Worm (Caenorhabditis elegans): ENCODE measurements around the gene mltn-10.

mltn-10 gene

ce11 chrII:14599284-14599862 lies 23.5 kb upstream of the mltn-10 start:
- TF ChIP-seq dao-5 (tag; optimal IDR thresholded peaks at IDR 0.05), result no peak
- TF ChIP-seq him-1 (tag; optimal IDR thresholded peaks at IDR 0.05), result no peak
- no peak for TF ChIP-seq W03F9.2 (tag; optimal IDR thresholded peaks at IDR 0.05)

DNA sequence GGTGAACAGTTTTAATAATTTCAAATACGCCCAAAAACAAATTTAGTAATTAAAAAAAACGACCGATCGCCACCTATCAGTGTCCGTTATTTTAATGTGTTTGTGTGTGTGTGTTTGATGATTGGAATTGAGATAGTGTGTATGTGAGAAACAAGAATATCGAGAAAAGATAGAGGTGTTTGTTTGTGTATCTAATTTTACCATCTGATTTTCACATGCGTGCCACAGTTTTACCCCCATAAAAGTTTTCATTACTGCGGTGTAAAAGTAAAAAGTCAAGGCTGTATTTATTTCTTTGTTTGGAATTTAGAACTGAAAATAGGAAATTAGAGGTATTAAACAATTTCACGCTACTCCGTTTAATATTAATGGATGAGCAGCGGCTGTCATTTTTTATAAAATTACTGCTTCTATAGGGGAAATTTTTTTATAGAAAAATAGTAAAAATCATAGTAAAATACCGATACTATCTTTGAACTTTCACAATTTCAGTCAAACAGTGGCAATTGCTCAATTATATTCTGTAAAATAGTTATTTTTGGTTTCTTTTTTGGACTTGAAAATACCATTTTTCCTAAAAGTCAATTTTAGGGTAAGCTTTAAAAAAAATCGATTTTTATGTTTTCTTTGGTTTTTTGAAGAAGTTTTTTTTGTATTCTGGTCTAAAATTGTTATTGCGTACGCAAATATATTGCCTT lies 22.8 kb upstream of the mltn-10 start:
- TF ChIP-seq W03F9.2 (tag; optimal IDR thresholded peaks at IDR 0.05) (no peak), him-1 (tag; optimal IDR thresholded peaks at IDR 0.05) (no peak), dao-5 (tag; optimal IDR thresholded peaks at IDR 0.05) (no peak)

DNA sequence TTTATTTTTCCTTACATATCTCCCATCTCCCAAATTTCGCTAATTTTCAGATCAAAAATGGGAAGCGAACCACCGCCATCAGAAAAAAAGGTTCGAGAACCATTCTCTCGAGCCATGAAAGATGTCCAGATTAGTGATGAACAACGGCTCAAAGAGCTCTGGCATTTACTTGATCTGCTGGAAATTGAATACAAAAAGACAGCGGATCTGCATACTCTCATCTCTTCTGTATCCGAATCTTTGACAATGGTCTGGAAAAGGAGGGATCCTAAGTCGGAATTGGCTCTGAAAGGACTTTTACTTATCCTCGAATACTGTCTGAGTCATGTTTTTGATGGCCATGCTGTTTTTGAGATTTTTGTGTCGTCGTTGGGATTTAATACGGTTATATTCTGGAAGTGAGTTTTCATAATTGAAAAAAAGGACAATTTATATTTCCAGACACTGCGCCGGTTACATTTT lies 22.0 kb upstream of the mltn-10 start, which contains the start of gene tps-2:
Gene tps-2, plus strand, starts transcription at position 51 of the 462 bp plus-strand sequence.
- TF ChIP-seq dao-5 (tag; optimal IDR thresholded peaks at IDR 0.05), result no peak
- TF ChIP-seq him-1 (tag; optimal IDR thresholded peaks at IDR 0.05), result no peak
- TF ChIP-seq W03F9.2 (tag; optimal IDR thresholded peaks at IDR 0.05), result no peak

- TF ChIP-seq dao-5 (tag; optimal IDR thresholded peaks at IDR 0.05) (no peak), W03F9.2 (tag; optimal IDR thresholded peaks at IDR 0.05) (no peak), him-1 (tag; optimal IDR thresholded peaks at IDR 0.05) (no peak)
These were observed 20.1 kb upstream of the mltn-10 start for ce11 chrII:14602735-14603134.

DNA sequence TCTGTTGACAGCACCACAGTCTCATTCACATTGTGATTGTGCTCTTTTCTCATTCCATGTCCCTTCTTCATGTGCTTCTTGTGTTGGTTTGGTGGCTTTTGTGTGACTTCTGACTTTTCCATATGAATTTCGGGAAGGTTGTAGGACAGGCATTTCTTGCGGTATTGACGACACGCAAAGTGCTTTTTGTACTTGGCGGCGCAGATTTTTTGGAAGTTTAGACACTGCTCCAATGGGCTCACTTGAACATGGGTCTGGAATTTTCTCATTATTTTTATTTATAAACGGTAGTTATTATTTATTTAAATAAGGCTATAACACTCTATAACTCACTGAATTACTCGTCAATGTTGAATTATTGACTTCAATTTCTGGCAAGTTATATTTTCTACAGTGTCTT lies 18.6 kb upstream of the mltn-10 start:
- no peak for TF ChIP-seq him-1 (tag; optimal IDR thresholded peaks at IDR 0.05)
- no peak for TF ChIP-seq dao-5 (tag; optimal IDR thresholded peaks at IDR 0.05)
- no peak for TF ChIP-seq W03F9.2 (tag; optimal IDR thresholded peaks at IDR 0.05)

DNA sequence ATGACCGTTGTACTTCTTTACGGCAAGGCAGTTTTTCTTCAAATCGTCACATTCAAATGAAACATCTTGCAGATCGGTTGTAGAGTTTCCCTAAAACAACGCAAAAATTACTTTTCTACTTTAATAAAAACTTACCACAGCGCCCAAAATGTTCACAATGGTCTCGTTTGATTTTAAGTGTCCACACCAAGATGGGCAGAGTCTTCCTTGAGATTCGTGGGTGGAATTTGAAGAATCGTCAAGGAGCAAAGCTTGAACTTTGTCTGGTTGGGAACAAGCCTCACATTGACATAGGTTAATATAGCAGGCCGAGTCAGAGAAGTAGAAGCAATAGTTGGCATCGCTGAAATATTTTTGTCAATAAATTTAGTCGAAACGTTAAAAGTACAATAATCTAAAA lies 17.8 kb upstream of the mltn-10 start:
- TF ChIP-seq dao-5 (tag; optimal IDR thresholded peaks at IDR 0.05) (no peak), him-1 (tag; optimal IDR thresholded peaks at IDR 0.05) (no peak), W03F9.2 (tag; optimal IDR thresholded peaks at IDR 0.05) (no peak)

ce11 chrII:14605479-14605878 lies 17.4 kb upstream of the mltn-10 start, which contains the start of gene F19H8.2:
TSS of gene F19H8.2 (minus strand) at chrII:14605869.
- no peak for TF ChIP-seq W03F9.2 (tag; optimal IDR thresholded peaks at IDR 0.05)
- TF ChIP-seq dao-5 (tag; optimal IDR thresholded peaks at IDR 0.05), result no peak
- TF ChIP-seq him-1 (tag; optimal IDR thresholded peaks at IDR 0.05), result no peak

ce11 chrII:14606172-14606571 lies 16.7 kb upstream of the mltn-10 start, which contains the start of gene arl-3:
TSS of gene arl-3 (plus strand) at chrII:14606472.
- TF ChIP-seq dao-5 (tag; optimal IDR thresholded peaks at IDR 0.05), result no peak
- TF ChIP-seq W03F9.2 (tag; optimal IDR thresholded peaks at IDR 0.05), result no peak
- no peak for TF ChIP-seq him-1 (tag; optimal IDR thresholded peaks at IDR 0.05)

DNA sequence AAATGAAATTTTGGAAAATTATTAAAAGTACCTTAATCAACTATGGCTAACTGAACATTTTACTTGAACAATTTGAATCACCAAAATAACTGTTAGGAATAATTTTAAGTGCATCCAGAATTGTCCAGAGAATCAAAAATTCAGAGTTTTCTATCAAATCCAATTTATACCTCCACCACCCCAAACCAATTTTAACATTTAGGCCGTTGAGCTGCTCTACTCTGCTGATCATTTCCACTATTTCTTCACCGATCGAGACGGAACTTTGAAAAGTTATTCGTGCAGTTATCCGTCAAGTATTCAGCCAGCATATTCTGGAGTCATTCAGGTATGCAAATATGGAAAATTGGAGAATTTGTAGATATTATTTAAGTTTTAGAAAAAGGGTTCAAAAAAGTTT lies 14.3 kb upstream of the mltn-10 start:
- no peak for TF ChIP-seq W03F9.2 (tag; optimal IDR thresholded peaks at IDR 0.05)
- no peak for TF ChIP-seq him-1 (tag; optimal IDR thresholded peaks at IDR 0.05)
- TF ChIP-seq dao-5 (tag; optimal IDR thresholded peaks at IDR 0.05), result no peak

DNA sequence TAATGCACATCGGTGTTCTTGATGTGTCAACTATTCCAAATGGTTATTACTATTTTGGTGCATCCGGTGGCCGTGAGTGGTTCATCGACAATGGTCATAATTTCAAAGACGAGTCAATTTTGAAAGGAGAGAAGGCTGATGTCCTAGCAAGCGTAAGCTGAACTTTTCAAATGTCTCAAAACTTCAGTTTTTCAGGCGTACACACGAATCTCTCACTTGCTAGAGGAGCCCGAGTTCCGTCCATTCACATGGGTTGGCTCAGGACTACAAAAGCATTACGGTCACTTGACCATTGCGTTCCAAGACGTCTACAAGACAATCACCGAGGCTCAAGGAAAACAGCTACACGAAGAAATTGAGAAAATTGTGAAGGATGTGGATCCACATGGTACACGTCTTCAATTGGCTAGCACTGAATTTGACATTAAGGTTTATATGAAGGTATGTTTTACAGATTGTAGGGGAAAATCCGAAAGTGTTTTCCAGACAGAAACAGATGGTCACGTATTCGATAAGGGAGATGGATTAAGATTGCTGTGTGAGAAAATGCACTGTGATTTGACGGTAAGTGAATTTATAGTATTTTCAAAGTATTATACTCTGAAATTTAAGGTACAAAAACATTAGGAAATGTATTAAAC lies 13.4 kb upstream of the mltn-10 start:
- TF ChIP-seq W03F9.2 (tag; optimal IDR thresholded peaks at IDR 0.05) (no peak), him-1 (tag; optimal IDR thresholded peaks at IDR 0.05) (no peak), dao-5 (tag; optimal IDR thresholded peaks at IDR 0.05) (no peak)

- TF ChIP-seq dao-5 (tag; optimal IDR thresholded peaks at IDR 0.05) (no peak), W03F9.2 (tag; optimal IDR thresholded peaks at IDR 0.05) (no peak), him-1 (tag; optimal IDR thresholded peaks at IDR 0.05) (no peak)
These were observed 12.2 kb upstream of the mltn-10 start for ce11 chrII:14610492-14611142.

DNA sequence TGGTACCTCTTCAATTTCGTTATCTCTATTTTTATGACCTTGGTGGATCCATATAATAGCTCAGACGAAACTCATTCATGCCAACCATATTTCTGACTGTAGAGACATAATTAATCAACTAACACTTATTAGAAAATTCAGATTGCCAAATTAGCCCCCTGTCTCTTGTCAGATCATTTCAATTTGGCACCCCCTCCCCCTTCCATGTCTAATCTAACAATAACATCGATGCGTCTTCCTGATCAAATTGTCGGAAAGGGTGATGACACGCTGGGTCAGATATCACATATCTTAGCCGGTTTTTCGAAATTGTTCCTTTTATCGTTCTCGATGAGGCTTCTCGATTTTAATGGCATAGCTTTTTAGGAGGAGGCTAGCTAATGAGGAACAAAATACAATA lies 11.6 kb upstream of the mltn-10 start:
- TF ChIP-seq dao-5 (tag; optimal IDR thresholded peaks at IDR 0.05), result no peak
- no peak for TF ChIP-seq W03F9.2 (tag; optimal IDR thresholded peaks at IDR 0.05)
- TF ChIP-seq him-1 (tag; optimal IDR thresholded peaks at IDR 0.05), result no peak

- TF ChIP-seq him-1 (tag; optimal IDR thresholded peaks at IDR 0.05), result no peak
These were observed 7.1 kb upstream of the mltn-10 start, which contains the start of gene mltn-9 for ce11 chrII:14615735-14616134. TSS of gene mltn-9 (plus strand) at chrII:14616035.

ce11 chrII:14616402-14616801 lies 6.5 kb upstream of the mltn-10 start:
- TF ChIP-seq W03F9.2 (tag; optimal IDR thresholded peaks at IDR 0.05) (no peak), him-1 (tag; optimal IDR thresholded peaks at IDR 0.05) (no peak), dao-5 (tag; optimal IDR thresholded peaks at IDR 0.05) (no peak)

Measured in whole organism, L4/young adult.